Fruit fly (Drosophila melanogaster) whole organism, wandering third instar larva: ENCODE measurements around the gene cher.

Experiments used
- CrebA ChIP-seq: fragments of 200-800 bp; sonication (Bioruptor generic); optimal IDR thresholded peaks from 2 replicates; lab custom pipeline; 2016; ENCODE audit warnings: missing biosample characterization, mild to moderate bottlenecking, missing genetic modification characterization, borderline replicate concordance
- Dfd ChIP-seq: fragments of >200 bp; optimal IDR thresholded peaks from 2 replicates; lab custom pipeline; 2017; ENCODE audit warnings: missing biosample characterization, missing genetic modification characterization
- Dif ChIP-seq: fragments of 200-275, 200-300 bp; sonication (Bioruptor generic); optimal IDR thresholded peaks from 2 replicates; lab custom pipeline; 2018; ENCODE audit warnings: missing biosample characterization, missing genetic modification characterization; ENCODE audit not compliant: partially characterized antibody
- HLH106 ChIP-seq: fragments of 200-800 bp; optimal IDR thresholded peaks from 3 replicates; lab custom pipeline; 2019; ENCODE audit warnings: missing biosample characterization, mild to moderate bottlenecking, missing genetic modification characterization, moderate library complexity
- Hnf4 ChIP-seq: fragments of 200-800 bp; sonication (Bioruptor generic); optimal IDR thresholded peaks from 2 replicates; lab custom pipeline; 2016; ENCODE audit warnings: missing biosample characterization, mild to moderate bottlenecking, missing genetic modification characterization
- Rel ChIP-seq, 2 experiments: fragments of 200-800 bp; sonication (Bioruptor generic) in 1 of 2; optimal IDR thresholded peaks; 2 replicates in 1 of 2; 3 replicates in 1 of 2; lab custom pipeline; 2016 to 2019; ENCODE audit warnings: mild to moderate bottlenecking in 2 of 2, missing biosample characterization in 2 of 2, missing genetic modification characterization in 2 of 2, moderate library complexity in 1 of 2
- fru ChIP-seq: fragments of 200-800 bp; sonication (Bioruptor generic); optimal IDR thresholded peaks from 3 replicates; lab custom pipeline; 2016; ENCODE audit warnings: missing biosample characterization, mild to moderate bottlenecking, missing genetic modification characterization
- jim ChIP-seq: fragments of 175-275, 200-325 bp; sonication (Bioruptor generic); optimal IDR thresholded peaks from 2 replicates; lab custom pipeline; 2016; ENCODE audit warnings: missing biosample characterization, mild to moderate bottlenecking, missing genetic modification characterization
- psq ChIP-seq: fragments of 200-800 bp; sonication (Bioruptor generic); optimal IDR thresholded peaks from 3 replicates; lab custom pipeline; 2017; ENCODE audit warnings: missing biosample characterization, mild to moderate bottlenecking, missing genetic modification characterization, moderate library complexity
- tai ChIP-seq: sonication (Bioruptor generic); optimal IDR thresholded peaks from 2 replicates; lab custom pipeline; 2016; ENCODE audit warnings: missing biosample characterization, missing genetic modification characterization

DNA sequence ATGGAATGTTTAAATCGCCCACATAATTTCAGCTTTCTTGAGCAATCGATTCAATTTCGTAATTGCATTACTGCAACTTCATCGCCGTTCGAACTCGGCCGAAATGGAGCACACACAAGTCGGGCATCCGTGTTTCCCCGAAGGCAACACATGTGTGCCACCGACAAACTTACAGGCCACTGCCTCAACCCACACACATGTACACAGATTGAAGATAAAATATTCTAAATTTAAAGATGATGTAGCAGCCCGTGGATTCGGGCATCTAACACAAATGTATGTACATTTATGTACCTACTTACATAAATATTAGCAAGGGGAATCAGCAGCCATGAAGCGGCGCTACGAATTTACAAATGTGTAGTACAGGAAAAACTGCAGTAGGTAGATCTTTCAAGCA lies 59.1 kb downstream of the cher start:
- TF ChIP-seq fru (GFP tag; lab: Kevin White, UChicago), result no peak
- TF ChIP-seq jim (GFP tag; lab: Kevin White, UChicago), result no peak
- no peak for TF ChIP-seq tai (GFP tag; lab: Kevin White, UChicago)
- no peak for TF ChIP-seq psq
- TF ChIP-seq Rel (GFP tag; optimal IDR thresholded peaks at IDR 0.05; lab: Kevin White, UChicago), result no peak
- no peak for TF ChIP-seq Rel (tag; optimal IDR thresholded peaks at IDR 0.05; lab: Kevin White, UChicago)
- TF ChIP-seq Dif (GFP tag; lab: Kevin White, UChicago), result no peak
- no peak for TF ChIP-seq HLH106 (tag; lab: Kevin White, UChicago)
- TF ChIP-seq Hnf4 (GFP tag; lab: Kevin White, UChicago), result no peak
- no peak for TF ChIP-seq Dfd
- no peak for TF ChIP-seq CrebA (GFP tag; lab: Kevin White, UChicago)
